Worm (Caenorhabditis elegans) whole organism, L1 larva: ENCODE measurements around the gene ins-4.

Experiments used
- mep-1 ChIP-seq: fragments of 150-350 bp; optimal IDR thresholded peaks from 2 replicates; lab custom pipeline; 2014; ENCODE audit warnings: missing biosample characterization, missing genetic modification characterization
- snpc-4 ChIP-seq: fragments of 150-350 bp; optimal IDR thresholded peaks from 2 replicates; lab custom pipeline; 2014; ENCODE audit warnings: missing biosample characterization, missing genetic modification characterization

DNA sequence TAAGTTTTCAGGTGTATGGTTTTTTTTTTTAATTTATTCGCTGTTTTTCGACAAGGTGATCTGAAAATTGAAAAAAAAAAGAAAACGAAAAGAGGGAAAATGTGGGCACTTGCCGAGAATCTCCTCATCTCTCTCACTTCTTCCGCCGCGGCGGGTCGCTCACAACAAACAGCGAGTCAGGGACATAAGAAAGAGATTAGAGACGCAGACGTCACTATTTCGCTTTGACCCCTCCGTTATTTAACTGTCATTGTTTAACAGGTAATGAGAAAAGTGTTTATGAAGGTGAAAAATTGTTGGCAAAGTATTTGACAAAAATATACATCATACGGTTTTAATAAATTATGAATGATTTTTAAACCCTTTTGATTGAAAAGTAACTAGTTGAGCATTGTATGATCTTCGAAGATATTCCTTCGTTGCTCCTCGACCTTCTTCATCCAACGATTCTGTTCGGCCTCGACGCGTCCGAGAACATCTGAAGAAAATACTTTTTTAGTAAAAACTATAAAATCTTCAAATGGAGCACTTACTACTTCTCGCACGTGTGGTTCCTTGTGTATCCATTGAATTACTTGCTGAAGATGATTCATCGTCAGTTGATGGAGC, 50.0 kb downstream of the ins-4 start:
- TF ChIP-seq mep-1: peak; percentile 52
- TF ChIP-seq snpc-4 (tag; lab: Kevin White, UChicago): no peak
